Worm (Caenorhabditis elegans) whole organism, young adult: Measurements from ENCODE around the gene T08A11.1.

Experiments used
- Y56A3A.18 ChIP-seq: fragments of 200-800 bp; sonication (Bioruptor generic); IDR thresholded peaks from 2 replicates; pipeline ENCODE4 v1.3.6; 2022; ENCODE audit warnings: missing genetic modification reagents, missing genetic modification characterization, missing compliant biosample characterization
- ceh-58 ChIP-seq: fragments of 200-800 bp; sonication (Bioruptor generic); IDR thresholded peaks from 2 replicates; pipeline ENCODE4 v1.3.6; 2022; ENCODE audit warnings: missing genetic modification characterization, missing compliant biosample characterization
- ceh-79 ChIP-seq: sonication (generic microtip); optimal IDR thresholded peaks from 2 replicates; lab custom pipeline; 2017; ENCODE audit warnings: mild to moderate bottlenecking, missing genetic modification characterization, missing compliant biosample characterization
- dox-1 ChIP-seq: fragments of 200-800 bp; sonication (Bioruptor generic); IDR thresholded peaks from 2 replicates; pipeline ENCODE4 v1.3.6; 2022; ENCODE audit warnings: missing genetic modification reagents, missing genetic modification characterization, missing compliant biosample characterization
- ets-4 ChIP-seq: fragments of 200-800 bp; sonication (Bioruptor generic); optimal IDR thresholded peaks from 2 replicates; lab custom pipeline; 2018; ENCODE audit warnings: mild to moderate bottlenecking, missing genetic modification characterization, missing compliant biosample characterization
- lin-40 ChIP-seq: sonication (generic microtip); optimal IDR thresholded peaks from 2 replicates; lab custom pipeline; 2016; ENCODE audit warnings: missing genetic modification characterization, mild to moderate bottlenecking, missing compliant biosample characterization, missing genotype, missing genetic modification reagents
- unc-62 ChIP-seq: fragments of 150-350 bp; optimal IDR thresholded peaks from 2 replicates; lab custom pipeline; 2014; ENCODE audit warnings: missing biosample characterization, missing genetic modification reagents, missing genetic modification characterization

ce11 chrIII:4291216-4291691 is 28.3 kb upstream of the T08A11.1 start, which contains the start of gene mcm-5:
- no peak for TF ChIP-seq lin-40 (tag; lab: Kevin White, UChicago)
- no peak for TF ChIP-seq ceh-79
- no peak for TF ChIP-seq Y56A3A.18 (GFP tag; lab: Robert Waterston, UW)
- no peak for TF ChIP-seq dox-1 (GFP tag; lab: Robert Waterston, UW)
- no peak for TF ChIP-seq ceh-58 (GFP tag; lab: Robert Waterston, UW)
- no peak for TF ChIP-seq ets-4 (GFP tag; lab: Kevin White, UChicago)
- no peak for TF ChIP-seq unc-62
